Fruit fly (Drosophila melanogaster): ENCODE results near the gene CG42525.

dm6 chr3L:3222643-3223389 is 33.3 kb upstream of the CG42525 start, which contains the start of the genes RpL28 and eIF1:
- TF ChIP-seq Rel (GFP tag; optimal IDR thresholded peaks at IDR 0.05) (no peak), Rel (tag; optimal IDR thresholded peaks at IDR 0.05) (peak; percentile 59), Mio (GFP tag; optimal IDR thresholded peaks at IDR 0.05) (peak; percentile 85), N (GFP tag; optimal IDR thresholded peaks at IDR 0.05) (no peak), usp (GFP tag; optimal IDR thresholded peaks at IDR 0.05) (no peak), Abd-B (GFP tag; optimal IDR thresholded peaks at IDR 0.05) (no peak), h (GFP tag; optimal IDR thresholded peaks at IDR 0.05) (peak; percentile 89), OdsH (GFP tag; optimal IDR thresholded peaks at IDR 0.05) (peak; percentile 84), psq (GFP tag; optimal IDR thresholded peaks at IDR 0.05) (peak; percentile 75), foxo (GFP tag; optimal IDR thresholded peaks at IDR 0.05) (peak in 1 of 2 experiments; percentile 90), Hr83 (GFP tag; optimal IDR thresholded peaks at IDR 0.05; ENCODE audit: poor library complexity, severe bottlenecking) (peak; percentile 99), Hr78 (GFP tag; optimal IDR thresholded peaks at IDR 0.05) (no peak)
